Worm (Caenorhabditis elegans) whole organism, L4 larva: ENCODE data around the gene dos-3.

ENCODE experiments used
- F10B5.3 ChIP-seq: sonication (generic microtip); optimal IDR thresholded peaks from 2 replicates; lab custom pipeline; 2016; ENCODE audit warnings: mild to moderate bottlenecking, missing genetic modification characterization, missing compliant biosample characterization
- F26F4.8 ChIP-seq: fragments of 200-800 bp; sonication (Bioruptor generic); conservative IDR thresholded peaks from 2 replicates; pipeline ENCODE4 v1.3.6; 2022; ENCODE audit warnings: missing genetic modification characterization, missing compliant biosample characterization
- F44E2.7 ChIP-seq: fragments of 200-800 bp; sonication (Bioruptor generic); IDR thresholded peaks from 2 replicates; pipeline ENCODE4 v2.1.2; 2022; ENCODE audit warnings: missing genetic modification characterization, missing compliant biosample characterization
- T20F7.1 ChIP-seq: fragments of 200-800 bp; sonication (Bioruptor generic); optimal IDR thresholded peaks from 2 replicates; lab custom pipeline; 2018; ENCODE audit warnings: mild to moderate bottlenecking, missing genetic modification characterization, missing compliant biosample characterization
- Y105C5A.15 ChIP-seq: fragments of 200-800 bp; sonication (Bioruptor generic); IDR thresholded peaks from 2 replicates; pipeline ENCODE4 v1.3.6; 2022; ENCODE audit warnings: missing genetic modification characterization, missing compliant biosample characterization
- Y48G9A.11 ChIP-seq: fragments of 200-800 bp; sonication (Bioruptor generic); IDR thresholded peaks from 2 replicates; pipeline ENCODE4 v1.3.6; 2022; ENCODE audit warnings: missing genetic modification reagents, missing genetic modification characterization, missing compliant biosample characterization
- Y5F2A.4 ChIP-seq: fragments of 200-800 bp; sonication (Bioruptor generic); optimal IDR thresholded peaks from 2 replicates; lab custom pipeline; 2018; ENCODE audit warnings: mild to moderate bottlenecking, missing genetic modification characterization, missing compliant biosample characterization
- Y75B8A.6 ChIP-seq: fragments of 200-800 bp; sonication (Bioruptor generic); IDR thresholded peaks from 2 replicates; pipeline ENCODE4 v1.3.6; 2022; ENCODE audit warnings: missing genetic modification reagents, missing genetic modification characterization, missing compliant biosample characterization
- aly-2 ChIP-seq: sonication (generic microtip); optimal IDR thresholded peaks from 2 replicates; lab custom pipeline; 2018; ENCODE audit warnings: missing biosample characterization, missing genetic modification characterization
- ama-1 ChIP-seq: fragments of 150-350 bp; optimal IDR thresholded peaks from 2 replicates; lab custom pipeline; 2014; ENCODE audit warnings: inconsistent platforms, mixed read lengths
- attf-4 ChIP-seq: sonication (generic microtip); optimal IDR thresholded peaks from 3 replicates; lab custom pipeline; 2017; ENCODE audit warnings: missing biosample characterization, missing genetic modification characterization
- ceh-32 ChIP-seq: sonication (generic microtip); optimal IDR thresholded peaks from 2 replicates; lab custom pipeline; 2016; ENCODE audit warnings: mild to moderate bottlenecking, missing genetic modification characterization, missing compliant biosample characterization; ENCODE audit not compliant: poor library complexity
- ces-1 ChIP-seq: fragments of 150-350 bp; sonication (generic microtip); optimal IDR thresholded peaks from 4 replicates; lab custom pipeline; 2014; ENCODE audit warnings: missing biosample characterization, missing genetic modification reagents, missing genetic modification characterization
- cey-2 ChIP-seq: sonication (generic microtip); optimal IDR thresholded peaks from 3 replicates; lab custom pipeline; 2017; ENCODE audit warnings: missing genetic modification characterization, mild to moderate bottlenecking, missing compliant biosample characterization, antibody characterized with exemption, borderline replicate concordance; ENCODE audit not compliant: insufficient read depth
- daf-8 ChIP-seq: fragments of 200-800 bp; sonication (Bioruptor generic); IDR thresholded peaks from 2 replicates; pipeline ENCODE4 v1.3.6; 2022; ENCODE audit warnings: missing genetic modification characterization, missing compliant biosample characterization
- dmd-6 ChIP-seq: fragments of 200-800 bp; sonication (Bioruptor generic); IDR thresholded peaks from 2 replicates; pipeline ENCODE4 v1.3.6; 2022; ENCODE audit warnings: missing genetic modification reagents, missing genetic modification characterization, missing compliant biosample characterization
- dmd-9 ChIP-seq: fragments of 200-800 bp; sonication (Bioruptor generic); IDR thresholded peaks from 2 replicates; pipeline ENCODE4 v1.3.6; 2022; ENCODE audit warnings: missing genetic modification reagents, missing genetic modification characterization, missing compliant biosample characterization
- duxl-1 ChIP-seq: sonication (generic microtip); optimal IDR thresholded peaks from 2 replicates; lab custom pipeline; 2016; ENCODE audit warnings: mild to moderate bottlenecking, missing genetic modification characterization, moderate library complexity, missing compliant biosample characterization; ENCODE audit not compliant: poor library complexity
- egl-27 ChIP-seq: sonication (generic microtip); optimal IDR thresholded peaks from 3 replicates; lab custom pipeline; 2017; ENCODE audit warnings: missing biosample characterization, missing genetic modification reagents, missing genetic modification characterization
- egl-43 ChIP-seq: fragments of 200-800 bp; sonication (Bioruptor generic); IDR thresholded peaks from 2 replicates; pipeline ENCODE4 v1.3.6; 2022; ENCODE audit warnings: missing genetic modification reagents, missing genetic modification characterization, missing compliant biosample characterization
- gei-8 ChIP-seq: fragments of 200-800 bp; sonication (Bioruptor generic); optimal IDR thresholded peaks from 2 replicates; lab custom pipeline; 2018; ENCODE audit warnings: mild to moderate bottlenecking, missing genetic modification characterization, missing compliant biosample characterization
- hif-1 ChIP-seq, 2 experiments: sonication (generic microtip); optimal IDR thresholded peaks; 2 replicates each; lab custom pipeline; 2016 to 2017; ENCODE audit warnings: missing compliant biosample characterization in 2 of 2, missing genetic modification characterization in 2 of 2, missing genetic modification reagents in 2 of 2, missing genotype in 2 of 2, mild to moderate bottlenecking in 1 of 2
- hlh-11 ChIP-seq: fragments of 200-800 bp; sonication (Bioruptor generic); optimal IDR thresholded peaks from 2 replicates; lab custom pipeline; 2018; ENCODE audit warnings: mild to moderate bottlenecking, missing genetic modification characterization, missing compliant biosample characterization
- jun-1 ChIP-seq: fragments of 150-350 bp; optimal IDR thresholded peaks from 2 replicates; lab custom pipeline; 2014; ENCODE audit warnings: missing biosample characterization, missing genetic modification reagents, missing genetic modification characterization
- lim-7 ChIP-seq: fragments of 200-800 bp; sonication (Bioruptor generic); IDR thresholded peaks from 2 replicates; pipeline ENCODE4 v1.3.6; 2022; ENCODE audit warnings: missing genetic modification characterization, missing compliant biosample characterization
- lin-15B ChIP-seq: fragments of 150-350 bp; sonication (generic microtip); optimal IDR thresholded peaks from 3 replicates; lab custom pipeline; 2014; ENCODE audit warnings: missing biosample characterization, missing genetic modification characterization
- lin-38 ChIP-seq: fragments of 200-800 bp; sonication (Bioruptor generic); IDR thresholded peaks from 2 replicates; pipeline ENCODE4 v1.3.6; 2022; ENCODE audit warnings: missing genetic modification reagents, missing genetic modification characterization, missing compliant biosample characterization
- lsy-2 ChIP-seq, 2 experiments: fragments of 150-350 bp in 1 of 2; sonication (generic microtip) in 1 of 2; optimal IDR thresholded peaks; 2 replicates each; lab custom pipeline; 2014 to 2017; ENCODE audit warnings: missing biosample characterization in 2 of 2, missing genetic modification characterization in 2 of 2
- madf-9 ChIP-seq: fragments of 200-800 bp; sonication (Bioruptor generic); conservative IDR thresholded peaks from 2 replicates; pipeline ENCODE4 v1.3.6; 2022; ENCODE audit warnings: missing genetic modification reagents, missing genetic modification characterization, missing compliant biosample characterization
- mdl-1 ChIP-seq, 2 experiments: fragments of 150-350 bp in 1 of 2; sonication (generic microtip) in 1 of 2; optimal IDR thresholded peaks; 2 replicates each; lab custom pipeline; 2014 to 2017; ENCODE audit warnings: missing biosample characterization in 2 of 2, missing genetic modification characterization in 2 of 2
- mdt-29 ChIP-seq: fragments of 200-800 bp; sonication (Bioruptor generic); IDR thresholded peaks from 2 replicates; pipeline ENCODE4 v1.3.6; 2022; ENCODE audit warnings: missing genetic modification reagents, missing genetic modification characterization, missing compliant biosample characterization
- mes-2 ChIP-seq: sonication (generic microtip); optimal IDR thresholded peaks from 2 replicates; lab custom pipeline; 2016; ENCODE audit warnings: missing genotype, mild to moderate bottlenecking, missing genetic modification characterization, missing compliant biosample characterization; ENCODE audit not compliant: poor library complexity, severe bottlenecking
- mxl-3 ChIP-seq: fragments of 200-800 bp; sonication (Bioruptor generic); optimal IDR thresholded peaks from 2 replicates; lab custom pipeline; 2018; ENCODE audit warnings: mild to moderate bottlenecking, missing genetic modification characterization, missing compliant biosample characterization
- nhr-237 ChIP-seq: sonication (generic microtip); optimal IDR thresholded peaks from 2 replicates; lab custom pipeline; 2017; ENCODE audit warnings: missing biosample characterization, missing genetic modification characterization
- nhr-28 ChIP-seq: fragments of 150-350 bp; optimal IDR thresholded peaks from 2 replicates; lab custom pipeline; 2014; ENCODE audit warnings: missing biosample characterization, missing genetic modification characterization
- nhr-48 ChIP-seq: sonication (generic microtip); optimal IDR thresholded peaks from 2 replicates; lab custom pipeline; 2016; ENCODE audit warnings: mild to moderate bottlenecking, missing genetic modification characterization, missing compliant biosample characterization
- nhr-6 ChIP-seq: fragments of 150-350 bp; optimal IDR thresholded peaks from 2 replicates; lab custom pipeline; 2014; ENCODE audit warnings: missing biosample characterization, missing genetic modification characterization
- nhr-76 ChIP-seq: fragments of 150-350 bp; optimal IDR thresholded peaks from 2 replicates; lab custom pipeline; 2014; ENCODE audit warnings: missing biosample characterization, missing genetic modification characterization
- nhr-77 ChIP-seq: fragments of 150-350 bp; optimal IDR thresholded peaks from 2 replicates; lab custom pipeline; 2014; ENCODE audit warnings: missing biosample characterization, missing genetic modification characterization
- php-3 ChIP-seq: fragments of 200-800 bp; sonication (Bioruptor generic); IDR thresholded peaks from 2 replicates; pipeline ENCODE4 v1.3.6; 2022; ENCODE audit warnings: missing genetic modification reagents, missing genetic modification characterization, missing compliant biosample characterization
- pqm-1 ChIP-seq: sonication (generic microtip); optimal IDR thresholded peaks from 2 replicates; lab custom pipeline; 2017; ENCODE audit warnings: missing biosample characterization, missing genetic modification characterization
- rbr-2 ChIP-seq: sonication (generic microtip); optimal IDR thresholded peaks from 2 replicates; lab custom pipeline; 2016; ENCODE audit warnings: missing genotype, missing genetic modification characterization, missing compliant biosample characterization
- tag-97 ChIP-seq: fragments of 200-800 bp; sonication (Bioruptor generic); IDR thresholded peaks from 2 replicates; pipeline ENCODE4 v1.3.6; 2022; ENCODE audit warnings: missing genetic modification characterization, missing compliant biosample characterization
- unc-130 ChIP-seq: sonication (generic microtip); optimal IDR thresholded peaks from 2 replicates; lab custom pipeline; 2016; ENCODE audit warnings: missing genetic modification reagents, missing genetic modification characterization, missing compliant biosample characterization
- unc-39 ChIP-seq: sonication (generic microtip); optimal IDR thresholded peaks from 2 replicates; lab custom pipeline; 2017; ENCODE audit warnings: missing biosample characterization, missing genetic modification characterization
- unc-62 ChIP-seq, 3 experiments: fragments of 150-350 bp in 1 of 3; sonication (generic microtip); optimal IDR thresholded peaks in 2 of 3; peaks in 1 of 3; 1 replicate in 1 of 3; 2 replicates in 2 of 3; lab custom pipeline; 2014 to 2017; ENCODE audit warnings: missing biosample characterization in 3 of 3, missing genetic modification characterization in 3 of 3, missing genetic modification reagents in 3 of 3, missing genotype in 1 of 3
- vab-7 ChIP-seq: fragments of 200-800 bp; sonication (Bioruptor generic); IDR thresholded peaks from 2 replicates; pipeline ENCODE4 v1.3.6; 2022; ENCODE audit warnings: missing genetic modification reagents, missing genetic modification characterization, missing compliant biosample characterization
- zag-1 ChIP-seq: fragments of 150-350 bp; optimal IDR thresholded peaks from 2 replicates; lab custom pipeline; 2014; ENCODE audit warnings: missing biosample characterization, missing genetic modification characterization
- zfp-2 ChIP-seq: sonication (generic microtip); optimal IDR thresholded peaks from 2 replicates; lab custom pipeline; 2016; ENCODE audit warnings: mild to moderate bottlenecking, missing genetic modification characterization, missing compliant biosample characterization
- zfp-3 ChIP-seq: fragments of 200-800 bp; sonication (Bioruptor generic); conservative IDR thresholded peaks from 2 replicates; pipeline ENCODE4 v1.3.6; 2022; ENCODE audit warnings: missing genetic modification reagents, missing genetic modification characterization, missing compliant biosample characterization
- ztf-11 ChIP-seq: fragments of 150-350 bp; optimal IDR thresholded peaks from 2 replicates; lab custom pipeline; 2014; ENCODE audit warnings: missing biosample characterization, missing genetic modification characterization
- ztf-7 ChIP-seq: fragments of 150-350 bp; optimal IDR thresholded peaks from 2 replicates; lab custom pipeline; 2014; ENCODE audit warnings: missing biosample characterization, missing genetic modification characterization

The dos-3 gene

ce11 chrIII:831961-832360 lies 7.4 kb downstream of the dos-3 start, which contains the start of gene ceeh-1:
ceeh-1 (minus strand) TSS chrIII:832277.
- TF ChIP-seq hif-1 (tag; optimal IDR thresholded peaks at IDR 0.05; lab: Kevin White, UChicago) (no peak), Y75B8A.6 (GFP tag; lab: Robert Waterston, UW) (no peak), mdl-1 (tag; optimal IDR thresholded peaks at IDR 0.05; lab: Kevin White, UChicago) (no peak), T20F7.1 (no peak), lin-15B (tag; lab: Kevin White, UChicago) (no peak), vab-7 (GFP tag; lab: Robert Waterston, UW) (no peak), unc-130 (GFP tag; lab: Kevin White, UChicago) (no peak), nhr-76 (tag; lab: Kevin White, UChicago) (no peak), lin-38 (GFP tag; lab: Robert Waterston, UW) (no peak), mes-2 (tag; lab: Kevin White, UChicago) (no peak), egl-43 (GFP tag; lab: Robert Waterston, UW) (no peak), ztf-7 (tag; lab: Kevin White, UChicago) (no peak), zag-1 (tag; lab: Kevin White, UChicago) (no peak), lsy-2 (tag; optimal IDR thresholded peaks at IDR 0.05; lab: Kevin White, UChicago) (peak in 1 of 2 experiments; percentile 4), madf-9 (GFP tag; lab: Robert Waterston, UW) (no peak), Y48G9A.11 (GFP tag; lab: Robert Waterston, UW) (no peak), F44E2.7 (no peak), ztf-11 (tag; lab: Kevin White, UChicago) (no peak), nhr-237 (tag; lab: Kevin White, UChicago) (no peak), gei-8 (no peak), unc-62 (GFP tag; optimal IDR thresholded peaks at IDR 0.05 in 1 of 2; lab: Kevin White, UChicago) (peak in 1 of 2 experiments; percentile 15), unc-62 (tag; optimal IDR thresholded peaks at IDR 0.05; lab: Kevin White, UChicago) (no peak), nhr-6 (tag; lab: Kevin White, UChicago) (no peak), Y5F2A.4 (GFP tag; lab: Kevin White, UChicago) (no peak), nhr-48 (tag; lab: Kevin White, UChicago) (no peak), cey-2 (tag; lab: Kevin White, UChicago) (no peak), ceh-32 (tag; lab: Kevin White, UChicago) (no peak), dmd-9 (GFP tag; lab: Robert Waterston, UW) (no peak), daf-8 (no peak), hlh-11 (tag; lab: Kevin White, UChicago) (peak; percentile 12), zfp-3 (GFP tag; lab: Robert Waterston, UW) (no peak), mdt-29 (GFP tag; lab: Robert Waterston, UW) (no peak), ces-1 (GFP tag; lab: Kevin White, UChicago) (no peak), jun-1 (tag; lab: Kevin White, UChicago) (no peak), ama-1 (no peak), mxl-3 (GFP tag; lab: Kevin White, UChicago) (peak; percentile 22), lim-7 (GFP tag; lab: Robert Waterston, UW) (no peak), nhr-77 (tag; lab: Kevin White, UChicago) (peak; percentile 4), F10B5.3 (no peak), php-3 (GFP tag; lab: Robert Waterston, UW) (no peak), Y105C5A.15 (GFP tag; lab: Robert Waterston, UW) (no peak), rbr-2 (tag; lab: Kevin White, UChicago) (no peak), F26F4.8 (GFP tag; lab: Robert Waterston, UW) (no peak), attf-4 (tag; lab: Kevin White, UChicago) (no peak), egl-27 (tag; lab: Kevin White, UChicago) (no peak), unc-39 (no peak), duxl-1 (no peak), pqm-1 (peak; percentile 30), zfp-2 (tag; lab: Kevin White, UChicago) (no peak), dmd-6 (GFP tag; lab: Robert Waterston, UW) (peak; percentile 20; the same call in 1 of the 2 replicates), nhr-28 (tag; lab: Kevin White, UChicago) (peak; percentile 100), aly-2 (no peak), tag-97 (no peak)
